Fruit fly (Drosophila melanogaster) whole organism, embryonic: ENCODE results near the gene Gdh.
A peak's percentile ranks its signal among the peaks of the same experiment; 100 is the strongest.

ENCODE experiments used
- Adf1 ChIP-seq: fragments of 200-800 bp; sonication (Bioruptor generic); IDR thresholded peaks from 2 replicates; pipeline ENCODE4 v1.3.6; 2022; ENCODE audit warnings: missing biosample characterization, missing genetic modification characterization
- C15 ChIP-seq: fragments of 200-800 bp; sonication (Bioruptor generic); IDR thresholded peaks from 3 replicates; pipeline ENCODE4 v1.3.6; 2022; ENCODE audit warnings: missing biosample characterization, missing genetic modification characterization
- CG1024 ChIP-seq: fragments of 200-800 bp; sonication (Bioruptor generic); IDR thresholded peaks from 2 replicates; pipeline ENCODE4 v1.3.6; 2022; ENCODE audit warnings: missing biosample characterization, missing genetic modification characterization
- CG11504 ChIP-seq: fragments of 200-800 bp; sonication (Bioruptor generic); optimal IDR thresholded peaks from 3 replicates; lab custom pipeline; 2019; ENCODE audit warnings: missing biosample characterization, mild to moderate bottlenecking, missing genetic modification characterization, moderate library complexity
- CG12236 ChIP-seq: fragments of 200-800 bp; sonication (Bioruptor generic); optimal IDR thresholded peaks from 2 replicates; lab custom pipeline; 2016; ENCODE audit warnings: missing biosample characterization, missing genetic modification characterization
- CG1233 ChIP-seq: fragments of 200-800 bp; sonication (Bioruptor generic); optimal IDR thresholded peaks from 4 replicates; lab custom pipeline; 2018; ENCODE audit warnings: missing biosample characterization, mild to moderate bottlenecking, missing genetic modification characterization
- CG13424 ChIP-seq: fragments of 200-800 bp; sonication (Bioruptor generic); optimal IDR thresholded peaks from 2 replicates; lab custom pipeline; 2019; ENCODE audit warnings: missing biosample characterization, mild to moderate bottlenecking, missing genetic modification characterization, moderate library complexity
- CG14014 ChIP-seq: fragments of 200-800 bp; sonication (Bioruptor generic); IDR thresholded peaks from 2 replicates; pipeline ENCODE4 v1.3.6; 2022; ENCODE audit warnings: missing biosample characterization, missing genetic modification characterization
- CG15269 ChIP-seq: fragments of 200-800 bp; sonication (Bioruptor generic); optimal IDR thresholded peaks from 2 replicates; lab custom pipeline; 2018; ENCODE audit warnings: missing biosample characterization, mild to moderate bottlenecking, missing genetic modification characterization, moderate library complexity
- CG1529 ChIP-seq: fragments of 200-800 bp; sonication (Bioruptor generic); optimal IDR thresholded peaks from 3 replicates; lab custom pipeline; 2018; ENCODE audit warnings: missing biosample characterization, missing genetic modification characterization
- CG15696 ChIP-seq: fragments of 200-800 bp; sonication (Bioruptor generic); optimal IDR thresholded peaks from 2 replicates; lab custom pipeline; 2019; ENCODE audit warnings: missing biosample characterization, mild to moderate bottlenecking, missing genetic modification characterization, moderate library complexity
- CG16813 ChIP-seq: fragments of 200-800 bp; sonication (Bioruptor generic); IDR thresholded peaks from 3 replicates; pipeline ENCODE4 v1.3.6; 2022; ENCODE audit warnings: missing biosample characterization, missing genetic modification characterization; ENCODE audit not compliant: partially characterized antibody
- CG17568 ChIP-seq: fragments of 200-800 bp; sonication (Bioruptor generic); optimal IDR thresholded peaks from 2 replicates; lab custom pipeline; 2018; ENCODE audit warnings: missing biosample characterization, mild to moderate bottlenecking, missing genetic modification characterization, moderate library complexity
- CG17802 ChIP-seq: fragments of 200-800 bp; sonication (Bioruptor generic); optimal IDR thresholded peaks from 2 replicates; lab custom pipeline; 2018; ENCODE audit warnings: missing biosample characterization, mild to moderate bottlenecking, missing genetic modification characterization, moderate library complexity
- CG18262 ChIP-seq: fragments of 200-800 bp; optimal IDR thresholded peaks from 3 replicates; lab custom pipeline; 2019; ENCODE audit warnings: missing biosample characterization, mild to moderate bottlenecking, missing genetic modification characterization, moderate library complexity
- CG2116 ChIP-seq: fragments of 200-800 bp; sonication (Bioruptor generic); optimal IDR thresholded peaks from 3 replicates; lab custom pipeline; 2018; ENCODE audit warnings: missing biosample characterization, mild to moderate bottlenecking, missing genetic modification characterization
- CG2678 ChIP-seq: fragments of 200-800 bp; sonication (Bioruptor generic); optimal IDR thresholded peaks from 3 replicates; lab custom pipeline; 2019; ENCODE audit warnings: missing biosample characterization, mild to moderate bottlenecking, missing genetic modification characterization, moderate library complexity
- CG4282 ChIP-seq: fragments of 200-800 bp; sonication (Bioruptor generic); optimal IDR thresholded peaks from 2 replicates; lab custom pipeline; 2016; ENCODE audit warnings: missing biosample characterization, missing genetic modification characterization
- CG4360 ChIP-seq: fragments of 200-800 bp; sonication (Bioruptor generic); IDR thresholded peaks from 2 replicates; pipeline ENCODE4 v1.3.6; 2022; ENCODE audit warnings: missing biosample characterization, missing genetic modification characterization
- CG5953 ChIP-seq: fragments of 200-800 bp; sonication (Bioruptor generic); IDR thresholded peaks from 2 replicates; pipeline ENCODE4 v1.3.6; 2022; ENCODE audit warnings: missing biosample characterization, missing genetic modification characterization
- CG6175 ChIP-seq: fragments of 200-800 bp; sonication (Bioruptor generic); IDR thresholded peaks from 3 replicates; pipeline ENCODE4 v1.3.6; 2022; ENCODE audit warnings: missing biosample characterization, missing genetic modification characterization
- CG7987 ChIP-seq: fragments of 200-800 bp; sonication (Bioruptor generic); optimal IDR thresholded peaks from 2 replicates; lab custom pipeline; 2018; ENCODE audit warnings: missing biosample characterization, mild to moderate bottlenecking, missing genetic modification characterization, moderate library complexity
- CG8765 ChIP-seq: fragments of 200-800 bp; sonication (Bioruptor generic); IDR thresholded peaks from 2 replicates; pipeline ENCODE4 v1.3.6; 2022; ENCODE audit warnings: missing biosample characterization, missing genetic modification characterization
- CG8924 ChIP-seq: fragments of 200-800 bp; optimal IDR thresholded peaks from 3 replicates; lab custom pipeline; 2019; ENCODE audit warnings: missing biosample characterization, mild to moderate bottlenecking, missing genetic modification characterization, moderate library complexity
- CHES-1-like ChIP-seq: fragments of 200-800 bp; sonication (Bioruptor generic); optimal IDR thresholded peaks from 2 replicates; lab custom pipeline; 2016; ENCODE audit warnings: missing biosample characterization, missing genetic modification characterization
- Chrac-16 ChIP-seq: fragments of 200-800 bp; sonication (Bioruptor generic); optimal IDR thresholded peaks from 3 replicates; lab custom pipeline; 2016; ENCODE audit warnings: missing biosample characterization, missing genetic modification characterization
- Dbx ChIP-seq: fragments of 200-800 bp; sonication (Bioruptor generic); IDR thresholded peaks from 3 replicates; pipeline ENCODE4 v1.3.6; 2022; ENCODE audit warnings: missing biosample characterization, missing genetic modification characterization
- Dek ChIP-seq: fragments of 200-800 bp; sonication (Bioruptor generic); optimal IDR thresholded peaks from 3 replicates; lab custom pipeline; 2019; ENCODE audit warnings: missing biosample characterization, mild to moderate bottlenecking, missing genetic modification characterization, moderate library complexity
- HHEX ChIP-seq: fragments of 200-800 bp; sonication (Bioruptor generic); optimal IDR thresholded peaks from 3 replicates; lab custom pipeline; 2017; ENCODE audit warnings: missing biosample characterization, mild to moderate bottlenecking, missing genetic modification characterization, missing genetic modification reagents
- Hey ChIP-seq: fragments of 200-800 bp; sonication (Bioruptor generic); optimal IDR thresholded peaks from 3 replicates; lab custom pipeline; 2018; ENCODE audit warnings: missing biosample characterization, mild to moderate bottlenecking, missing genetic modification characterization
- Optix ChIP-seq: fragments of 200-800 bp; sonication (Bioruptor generic); IDR thresholded peaks from 3 replicates; pipeline ENCODE4 v1.3.6; 2022; ENCODE audit warnings: missing biosample characterization, missing genetic modification characterization
- Ptx1 ChIP-seq: fragments of 200-800 bp; sonication (Bioruptor generic); IDR thresholded peaks from 2 replicates; pipeline ENCODE4 v1.3.6; 2022; ENCODE audit warnings: missing biosample characterization, missing genetic modification characterization
- Taf1 ChIP-seq: fragments of 200-800 bp; sonication (Bioruptor generic); IDR thresholded peaks from 2 replicates; pipeline ENCODE4 v1.3.6; 2022; ENCODE audit warnings: missing biosample characterization, missing genetic modification characterization
- ab ChIP-seq: fragments of 200-800 bp; sonication (Bioruptor generic); optimal IDR thresholded peaks from 2 replicates; lab custom pipeline; 2016; ENCODE audit warnings: missing biosample characterization, missing genetic modification characterization
- ac ChIP-seq: fragments of 200-800 bp; sonication (Bioruptor generic); optimal IDR thresholded peaks from 3 replicates; lab custom pipeline; 2017; ENCODE audit warnings: missing biosample characterization, mild to moderate bottlenecking, missing genetic modification characterization
- ash1 ChIP-seq: fragments of 200-800 bp; sonication (Bioruptor generic); optimal IDR thresholded peaks from 2 replicates; lab custom pipeline; 2018; ENCODE audit warnings: missing biosample characterization, mild to moderate bottlenecking, missing genetic modification characterization
- bowl ChIP-seq: fragments of 200-800 bp; sonication (Bioruptor generic); IDR thresholded peaks from 2 replicates; pipeline ENCODE4 v1.3.6; 2022; ENCODE audit warnings: missing biosample characterization, missing genetic modification characterization
- corto ChIP-seq: fragments of 200-800 bp; sonication (Bioruptor generic); optimal IDR thresholded peaks from 2 replicates; lab custom pipeline; 2016; ENCODE audit warnings: missing biosample characterization, mild to moderate bottlenecking, missing genetic modification characterization, moderate library complexity
- dm ChIP-seq: fragments of 200-800 bp; sonication (Bioruptor generic); optimal IDR thresholded peaks from 3 replicates; lab custom pipeline; 2016; ENCODE audit warnings: missing biosample characterization, missing genetic modification characterization
- fd3F ChIP-seq: fragments of 200-800 bp; sonication (Bioruptor generic); optimal IDR thresholded peaks from 2 replicates; lab custom pipeline; 2018; ENCODE audit warnings: missing biosample characterization, mild to moderate bottlenecking, missing genetic modification characterization, moderate library complexity
- fd96Cb ChIP-seq: fragments of 200-800 bp; sonication (Bioruptor generic); optimal IDR thresholded peaks from 2 replicates; lab custom pipeline; 2018; ENCODE audit warnings: missing biosample characterization, mild to moderate bottlenecking, missing genetic modification characterization, moderate library complexity
- hb ChIP-seq: fragments of 200-800 bp; sonication (Bioruptor generic); IDR thresholded peaks from 3 replicates; pipeline ENCODE4 v1.3.6; 2022; ENCODE audit warnings: missing biosample characterization, missing genetic modification characterization; ENCODE audit not compliant: partially characterized antibody
- mam ChIP-seq: fragments of 200-800 bp; sonication (Bioruptor generic); optimal IDR thresholded peaks from 3 replicates; lab custom pipeline; 2016; ENCODE audit warnings: missing biosample characterization, missing genetic modification characterization
- nau ChIP-seq: fragments of 200-800 bp; sonication (Bioruptor generic); optimal IDR thresholded peaks from 3 replicates; lab custom pipeline; 2017; ENCODE audit warnings: missing biosample characterization, mild to moderate bottlenecking, missing genetic modification characterization, missing genetic modification reagents
- pita ChIP-seq: fragments of 200-800 bp; sonication (Bioruptor generic); optimal IDR thresholded peaks from 2 replicates; lab custom pipeline; 2017; ENCODE audit warnings: missing biosample characterization, mild to moderate bottlenecking, missing genetic modification characterization
- sens ChIP-seq: fragments of 200-800 bp; sonication (Bioruptor generic); peaks from one replicate; lab custom pipeline; 2016; ENCODE audit warnings: missing biosample characterization, missing genetic modification characterization
- tio ChIP-seq: fragments of 200-800 bp; sonication (Bioruptor generic); optimal IDR thresholded peaks from 2 replicates; lab custom pipeline; 2017; ENCODE audit warnings: missing biosample characterization, missing genetic modification characterization, inconsistent platforms
- wdn ChIP-seq: fragments of 200-800 bp; sonication (Bioruptor generic); IDR thresholded peaks from 2 replicates; pipeline ENCODE4 v1.3.6; 2022; ENCODE audit warnings: missing biosample characterization, missing genetic modification characterization
- wek ChIP-seq: fragments of 200-800 bp; sonication (Bioruptor generic); optimal IDR thresholded peaks from 3 replicates; lab custom pipeline; 2018; ENCODE audit warnings: missing biosample characterization, mild to moderate bottlenecking, missing genetic modification characterization, moderate library complexity
- zen ChIP-seq: fragments of 200-800 bp; sonication (Bioruptor generic); optimal IDR thresholded peaks from 3 replicates; lab custom pipeline; 2018; ENCODE audit warnings: missing biosample characterization, mild to moderate bottlenecking, missing genetic modification characterization, moderate library complexity
- zfh1 ChIP-seq: fragments of 200-800 bp; sonication (Bioruptor generic); IDR thresholded peaks from 3 replicates; pipeline ENCODE4 v1.3.6; 2022; ENCODE audit warnings: missing biosample characterization, missing genetic modification characterization

The Gdh gene

DNA sequence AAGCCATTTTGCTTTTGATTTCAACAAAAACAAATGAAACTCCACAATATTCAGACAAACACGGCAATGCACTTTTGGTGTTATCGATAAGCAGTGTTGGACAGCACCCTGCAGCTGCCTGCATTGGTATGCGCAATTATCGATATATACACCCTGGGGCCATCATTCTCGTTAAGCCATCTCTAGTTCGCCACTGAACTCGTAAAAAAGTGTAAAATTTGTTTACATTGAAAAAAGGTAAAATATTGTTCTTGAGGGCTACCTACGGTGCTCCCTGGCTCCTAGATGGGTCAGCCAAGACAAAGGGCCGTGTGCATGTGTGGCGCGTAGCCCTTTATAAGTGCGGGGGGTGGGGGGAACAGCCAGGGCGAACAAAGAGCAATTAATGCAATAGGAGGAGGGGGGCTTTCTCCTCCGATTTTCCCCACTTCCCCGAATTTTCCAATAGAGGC is 43.6 kb upstream of the Gdh start, which contains the start of the genes CG13603 and CG5902 (continued):
- TF ChIP-seq CG1024, result no peak
- TF ChIP-seq sens (GFP tag; lab: Kevin White, UChicago), result no peak
- no peak for TF ChIP-seq Dek (tag; lab: Kevin White, UChicago)
- TF ChIP-seq Taf1, result no peak
- TF ChIP-seq zen (tag; lab: Kevin White, UChicago), result peak; percentile 44
- no peak for TF ChIP-seq CG1233 (GFP tag; lab: Kevin White, UChicago)
- TF ChIP-seq CG18262 (tag; lab: Kevin White, UChicago), result peak; percentile 16
- TF ChIP-seq CG15269 (tag; lab: Kevin White, UChicago), result no peak
- peak; percentile 13; the same call in 1 of the 2 replicates for TF ChIP-seq CG14014 (GFP tag; lab: Robert Waterston, UW)
- TF ChIP-seq wek (GFP tag; lab: Kevin White, UChicago), result no peak
- no peak for TF ChIP-seq CG5953 (GFP tag; lab: Robert Waterston, UW)
- TF ChIP-seq CG15696 (tag; lab: Kevin White, UChicago), result no peak
- TF ChIP-seq CG6175, result no peak
- peak; percentile 83 for TF ChIP-seq CHES-1-like (GFP tag; lab: Kevin White, UChicago)
- 0 out of 2 replicates have a peak, but pooled peaks have one; percentile 44 for TF ChIP-seq Ptx1
- TF ChIP-seq CG17802 (tag; lab: Kevin White, UChicago), result no peak
- peak; percentile 29 for TF ChIP-seq CG12236 (GFP tag; lab: Kevin White, UChicago)
- TF ChIP-seq CG8765 (GFP tag; lab: Robert Waterston, UW), result no peak
- TF ChIP-seq dm, result peak; percentile 66
- TF ChIP-seq ac (GFP tag; lab: Kevin White, UChicago), result no peak
- no peak for TF ChIP-seq ash1 (GFP tag; lab: Kevin White, UChicago)
- peak; percentile 74 for TF ChIP-seq mam
- TF ChIP-seq pita (GFP tag; lab: Kevin White, UChicago), result no peak
- no peak for TF ChIP-seq C15 (GFP tag; lab: Robert Waterston, UW)
- peak; percentile 98 for TF ChIP-seq CG2116 (GFP tag; lab: Kevin White, UChicago)
- peak; percentile 76 for TF ChIP-seq CG16813 (GFP tag; lab: Robert Waterston, UW)
- no peak; the same call in 2 of the 3 replicates for TF ChIP-seq zfh1
- TF ChIP-seq hb (GFP tag; lab: Robert Waterston, UW), result peak; percentile 77
- peak; percentile 34 for TF ChIP-seq CG7987 (GFP tag; lab: Kevin White, UChicago)
- TF ChIP-seq CG13424 (tag; lab: Kevin White, UChicago), result no peak
- TF ChIP-seq fd3F (GFP tag; lab: Kevin White, UChicago), result no peak
- no peak; the same call in 1 of the 2 replicates for TF ChIP-seq Adf1
- peak; percentile 60 for TF ChIP-seq CG4282
- TF ChIP-seq CG11504 (tag; lab: Kevin White, UChicago), result no peak
- TF ChIP-seq CG8924 (tag; lab: Kevin White, UChicago), result no peak
- no peak for TF ChIP-seq CG17568
- no peak for TF ChIP-seq Hey
- TF ChIP-seq Dbx (GFP tag; lab: Robert Waterston, UW), result peak; percentile 77
- no peak for TF ChIP-seq ab
- no peak for TF ChIP-seq wdn (GFP tag; lab: Robert Waterston, UW)
- TF ChIP-seq CG1529 (GFP tag; lab: Kevin White, UChicago), result no peak
- TF ChIP-seq Chrac-16, result peak; percentile 50
- no peak for TF ChIP-seq nau
- no peak for TF ChIP-seq HHEX (GFP tag; lab: Kevin White, UChicago)
- TF ChIP-seq bowl (GFP tag; lab: Robert Waterston, UW), result no peak
- peak; percentile 41; the same call in 1 of the 2 replicates for TF ChIP-seq CG4360 (GFP tag; lab: Robert Waterston, UW)
- TF ChIP-seq corto (GFP tag; lab: Kevin White, UChicago), result no peak
- TF ChIP-seq fd96Cb (tag; lab: Kevin White, UChicago), result no peak
- no peak for TF ChIP-seq tio
- no peak for TF ChIP-seq CG2678
- no peak for TF ChIP-seq Optix (GFP tag; lab: Robert Waterston, UW)
